Worm (Caenorhabditis elegans): ENCODE measurements around the gene F46H6.5.

Gene F46H6.5

DNA sequence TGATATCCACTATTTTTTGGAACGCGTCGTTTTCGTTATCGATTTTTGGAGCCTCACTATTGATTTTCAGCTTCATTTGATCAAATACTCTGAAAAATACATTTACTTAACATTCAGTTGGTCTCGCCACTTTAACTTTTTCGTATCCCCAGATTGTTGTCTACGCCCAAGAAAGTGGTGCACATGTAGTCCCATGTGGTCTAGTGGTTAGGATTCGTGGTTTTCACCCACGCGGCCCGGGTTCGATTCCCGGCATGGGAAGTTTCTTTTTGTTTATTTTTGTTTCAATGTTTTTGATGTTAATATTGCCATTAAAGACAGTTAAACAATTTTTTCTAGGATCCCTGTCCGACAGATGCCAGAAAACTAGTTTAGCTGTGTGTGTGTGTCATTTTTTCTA is 47.9 kb downstream of the F46H6.5 start (continued):
- TF ChIP-seq zip-11 (GFP tag; IDR thresholded peaks at IDR 0.05) (0 out of 2 replicates have a peak, but pooled peaks have one; percentile 33), nhr-25 (tag; optimal IDR thresholded peaks at IDR 0.05; ENCODE audit: borderline replicate concordance, insufficient read depth) (peak; percentile 28), egl-43 (GFP tag; IDR thresholded peaks at IDR 0.05) (peak; percentile 91), dmd-9 (GFP tag; IDR thresholded peaks at IDR 0.05) (peak; percentile 64; the same call in 1 of the 2 replicates), lin-38 (GFP tag; IDR thresholded peaks at IDR 0.05) (peak; percentile 72), aha-1 (tag) (peak; percentile 45), ceh-20 (GFP tag; IDR thresholded peaks at IDR 0.05) (no peak)

Data from whole organism, L4 larva.